Worm (Caenorhabditis elegans): ENCODE results near the gene F52E4.5.

The F52E4.5 gene

DNA sequence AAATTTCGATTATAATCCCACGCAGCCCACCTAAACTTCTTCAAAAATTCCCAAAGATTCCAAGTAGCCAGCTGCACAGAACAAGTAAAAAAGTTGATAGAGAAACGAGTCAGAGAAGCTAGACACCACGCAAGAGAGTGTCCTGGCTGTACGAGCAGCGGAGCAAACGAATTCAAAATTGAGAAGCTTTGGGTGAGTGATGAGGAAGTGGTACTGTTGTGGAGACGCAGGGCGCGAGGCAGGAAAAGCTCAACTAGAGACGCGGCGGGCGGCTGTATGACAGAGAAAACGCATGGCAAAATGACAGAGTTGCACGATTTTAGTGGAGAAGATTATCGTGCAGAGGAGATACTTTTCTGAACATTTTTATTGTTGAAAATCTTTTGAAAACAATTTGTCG, 37.9 kb downstream of the F52E4.5 start (continued):
- no peak for TF ChIP-seq sup-37 (GFP tag; optimal IDR thresholded peaks at IDR 0.05)
- TF ChIP-seq ceh-90 (tag; optimal IDR thresholded peaks at IDR 0.05): no peak
- no peak for TF ChIP-seq C04F5.9 (tag; optimal IDR thresholded peaks at IDR 0.05)
- TF ChIP-seq aly-2 (tag; optimal IDR thresholded peaks at IDR 0.05): no peak
- TF ChIP-seq skn-1 (tag; optimal IDR thresholded peaks at IDR 0.05): peak; percentile 43
- TF ChIP-seq xbp-1 (tag; optimal IDR thresholded peaks at IDR 0.05): peak; percentile 28
- peak; percentile 40 to 66 (median 50) for TF ChIP-seq ceh-82 (tag; optimal IDR thresholded peaks at IDR 0.05)
- no peak for TF ChIP-seq isw-1 (GFP tag; IDR thresholded peaks at IDR 0.05)
- peak; percentile 47 for TF ChIP-seq nhr-19 (GFP tag; conservative IDR thresholded peaks at IDR 0.05)
- TF ChIP-seq lin-14 (GFP tag; optimal IDR thresholded peaks at IDR 0.05): peak; percentile 86
- no peak for TF ChIP-seq unc-62 (GFP tag; optimal IDR thresholded peaks at IDR 0.05)
- no peak for TF ChIP-seq fos-1 (tag; optimal IDR thresholded peaks at IDR 0.05)
- TF ChIP-seq blmp-1 (tag; optimal IDR thresholded peaks at IDR 0.05): no peak
- TF ChIP-seq nhr-11 (tag; optimal IDR thresholded peaks at IDR 0.05): no peak
- TF ChIP-seq irx-1 (tag; optimal IDR thresholded peaks at IDR 0.05): no peak
- TF ChIP-seq ceh-88 (GFP tag; IDR thresholded peaks at IDR 0.05): no peak
- TF ChIP-seq nhr-76 (tag; optimal IDR thresholded peaks at IDR 0.05): no peak
- no peak for TF ChIP-seq nhr-84 (tag; optimal IDR thresholded peaks at IDR 0.05)
- TF ChIP-seq mdl-1 (tag; optimal IDR thresholded peaks at IDR 0.05): peak in 1 of 2 experiments; percentile 35
- TF ChIP-seq sox-4 (tag; optimal IDR thresholded peaks at IDR 0.05): no peak
- no peak for TF ChIP-seq zag-1 (tag; optimal IDR thresholded peaks at IDR 0.05)
- TF ChIP-seq lsy-2 (tag; optimal IDR thresholded peaks at IDR 0.05): peak in 1 of 2 experiments; percentile 57
- TF ChIP-seq dsc-1 (tag; optimal IDR thresholded peaks at IDR 0.05): peak; percentile 26
- TF ChIP-seq swsn-7 (tag; optimal IDR thresholded peaks at IDR 0.05): peak; percentile 64
- TF ChIP-seq jun-1 (tag; optimal IDR thresholded peaks at IDR 0.05): no peak
- no peak for TF ChIP-seq ets-5 (GFP tag; IDR thresholded peaks at IDR 0.05)
- TF ChIP-seq nhr-20 (tag; optimal IDR thresholded peaks at IDR 0.05): peak; percentile 20
- TF ChIP-seq egl-27 (tag; optimal IDR thresholded peaks at IDR 0.05): no peak
- no peak for TF ChIP-seq ces-1 (GFP tag; optimal IDR thresholded peaks at IDR 0.05)
- TF ChIP-seq snpc-4 (tag; optimal IDR thresholded peaks at IDR 0.05): no peak
- TF ChIP-seq hlh-4 (tag; optimal IDR thresholded peaks at IDR 0.05): no peak
- TF ChIP-seq zip-4 (GFP tag; optimal IDR thresholded peaks at IDR 0.05): no peak
- TF ChIP-seq mab-9 (GFP tag; IDR thresholded peaks at IDR 0.05): no peak
- peak; percentile 51 for TF ChIP-seq snu-23 (GFP tag; optimal IDR thresholded peaks at IDR 0.05)
- no peak for TF ChIP-seq lin-39 (tag; optimal IDR thresholded peaks at IDR 0.05)
- TF ChIP-seq tlp-1 (tag; optimal IDR thresholded peaks at IDR 0.05): no peak
- no peak for TF ChIP-seq sptf-1 (tag; optimal IDR thresholded peaks at IDR 0.05)
- no peak for TF ChIP-seq lir-3 (tag; optimal IDR thresholded peaks at IDR 0.05; ENCODE audit: poor library complexity)
- TF ChIP-seq mef-2 (tag; optimal IDR thresholded peaks at IDR 0.05): no peak
- TF ChIP-seq unc-130 (tag; optimal IDR thresholded peaks at IDR 0.05): no peak
- peak; percentile 76 for TF ChIP-seq rnt-1 (tag; optimal IDR thresholded peaks at IDR 0.05)
- no peak for TF ChIP-seq elt-2 (tag; optimal IDR thresholded peaks at IDR 0.05)
- TF ChIP-seq ceh-8 (GFP tag; optimal IDR thresholded peaks at IDR 0.05): no peak
- TF ChIP-seq nhr-47 (tag; optimal IDR thresholded peaks at IDR 0.05): peak; percentile 58
- TF ChIP-seq hpl-2 (GFP tag; optimal IDR thresholded peaks at IDR 0.05): no peak
- TF ChIP-seq ama-1 (optimal IDR thresholded peaks at IDR 0.05): no peak
- TF ChIP-seq Y116A8C.19 (tag; optimal IDR thresholded peaks at IDR 0.05; ENCODE audit: borderline replicate concordance): no peak
- TF ChIP-seq tbx-2 (tag; optimal IDR thresholded peaks at IDR 0.05): peak; percentile 47

Measured in whole organism, L1 larva.